Fruit fly (Drosophila melanogaster) whole organism: ENCODE data around the gene ND-13A.

Source experiments
- EcR ChIP-seq, 2 experiments: fragments of >200 bp; optimal IDR thresholded peaks; 2 replicates each; lab custom pipeline; 2017; ENCODE audit warnings: missing biosample characterization in 2 of 2, missing genetic modification characterization in 2 of 2, missing genetic modification reagents in 2 of 2
- pan ChIP-seq: fragments of >200 bp; optimal IDR thresholded peaks from 2 replicates; lab custom pipeline; 2017
- usp ChIP-seq: fragments of >200 bp; optimal IDR thresholded peaks from 2 replicates; lab custom pipeline; 2017; ENCODE audit warnings: missing biosample characterization, missing genetic modification characterization, mixed read lengths

- TF ChIP-seq EcR (GFP tag; optimal IDR thresholded peaks at IDR 0.05; lab: Kevin White, UChicago) (no peak), pan (lab: Kevin White, UChicago) (no peak), usp (GFP tag; lab: Kevin White, UChicago) (no peak)
Measured at dm6 chr2L:5100577-5100976, 489 bp upstream of the ND-13A start, which contains the start of gene Msp300.
